Fruit fly (Drosophila melanogaster) whole organism, embryonic: ENCODE data around the gene CG11790.

Experiments used
- Ada2b ChIP-seq: fragments of 200-800 bp; sonication (Bioruptor generic); IDR thresholded peaks from 2 replicates; pipeline ENCODE4 v1.3.6; 2022; ENCODE audit warnings: missing biosample characterization, missing genetic modification characterization
- B-H1 ChIP-seq: fragments of 200-800 bp; sonication (Bioruptor generic); IDR thresholded peaks from 3 replicates; pipeline ENCODE4 v1.3.6; 2022; ENCODE audit warnings: missing biosample characterization, missing genetic modification characterization
- Bdp1 ChIP-seq: fragments of 200-800 bp; sonication (Bioruptor generic); optimal IDR thresholded peaks from 3 replicates; lab custom pipeline; 2016; ENCODE audit warnings: missing biosample characterization, missing genetic modification characterization
- CG10147 ChIP-seq: fragments of 200-800 bp; sonication (Bioruptor generic); optimal IDR thresholded peaks from 2 replicates; lab custom pipeline; 2019; ENCODE audit warnings: missing biosample characterization, mild to moderate bottlenecking, missing genetic modification characterization, moderate library complexity
- CG10543 ChIP-seq: fragments of 200-800 bp; sonication (Bioruptor generic); optimal IDR thresholded peaks from 3 replicates; lab custom pipeline; 2017; ENCODE audit warnings: missing biosample characterization, mild to moderate bottlenecking, missing genetic modification characterization, moderate library complexity
- CG10654 ChIP-seq: fragments of 200-800 bp; sonication (Bioruptor generic); optimal IDR thresholded peaks from 2 replicates; lab custom pipeline; 2016; ENCODE audit warnings: missing biosample characterization, missing genetic modification characterization
- CG10979 ChIP-seq: fragments of 200-800 bp; sonication (Bioruptor generic); optimal IDR thresholded peaks from 2 replicates; lab custom pipeline; 2018; ENCODE audit warnings: missing biosample characterization, mild to moderate bottlenecking, missing genetic modification characterization, moderate library complexity
- CG12155 ChIP-seq: fragments of 200-800 bp; sonication (Bioruptor generic); optimal IDR thresholded peaks from 3 replicates; lab custom pipeline; 2016; ENCODE audit warnings: missing biosample characterization, missing genetic modification characterization
- CG1233 ChIP-seq: fragments of 200-800 bp; sonication (Bioruptor generic); optimal IDR thresholded peaks from 4 replicates; lab custom pipeline; 2018; ENCODE audit warnings: missing biosample characterization, mild to moderate bottlenecking, missing genetic modification characterization
- CG17359 ChIP-seq: fragments of 200-800 bp; sonication (Bioruptor generic); optimal IDR thresholded peaks from 3 replicates; lab custom pipeline; 2018; ENCODE audit warnings: missing biosample characterization, mild to moderate bottlenecking, missing genetic modification characterization, moderate library complexity
- CG2120 ChIP-seq: fragments of 200-800 bp; sonication (Bioruptor generic); optimal IDR thresholded peaks from 3 replicates; lab custom pipeline; 2016; ENCODE audit warnings: missing biosample characterization, missing genetic modification characterization
- CG3281 ChIP-seq: fragments of 200-800 bp; sonication (Bioruptor generic); optimal IDR thresholded peaks from 3 replicates; lab custom pipeline; 2017; ENCODE audit warnings: missing biosample characterization, mild to moderate bottlenecking, missing genetic modification characterization
- CG6254 ChIP-seq: fragments of 200-800 bp; sonication (Bioruptor generic); optimal IDR thresholded peaks from 3 replicates; lab custom pipeline; 2017; ENCODE audit warnings: mild to moderate bottlenecking, missing biosample characterization, missing genetic modification reagents, missing genetic modification characterization
- CG6765 ChIP-seq: fragments of 200-800 bp; sonication (Bioruptor generic); optimal IDR thresholded peaks from 3 replicates; lab custom pipeline; 2017; ENCODE audit warnings: missing biosample characterization, mild to moderate bottlenecking, missing genetic modification characterization
- CG6854 ChIP-seq: fragments of 200-800 bp; sonication (Bioruptor generic); optimal IDR thresholded peaks from 3 replicates; lab custom pipeline; 2017; ENCODE audit warnings: missing biosample characterization, mild to moderate bottlenecking, missing genetic modification characterization
- CG7987 ChIP-seq: fragments of 200-800 bp; sonication (Bioruptor generic); optimal IDR thresholded peaks from 2 replicates; lab custom pipeline; 2018; ENCODE audit warnings: missing biosample characterization, mild to moderate bottlenecking, missing genetic modification characterization, moderate library complexity
- CG8765 ChIP-seq: fragments of 200-800 bp; sonication (Bioruptor generic); IDR thresholded peaks from 2 replicates; pipeline ENCODE4 v1.3.6; 2022; ENCODE audit warnings: missing biosample characterization, missing genetic modification characterization
- CHES-1-like ChIP-seq: fragments of 200-800 bp; sonication (Bioruptor generic); optimal IDR thresholded peaks from 2 replicates; lab custom pipeline; 2016; ENCODE audit warnings: missing biosample characterization, missing genetic modification characterization
- CrebB ChIP-seq: fragments of 200-800 bp; sonication (Bioruptor generic); optimal IDR thresholded peaks from 3 replicates; lab custom pipeline; 2018; ENCODE audit warnings: missing biosample characterization, mild to moderate bottlenecking, missing genetic modification characterization
- Dad ChIP-seq: fragments of 200-800 bp; sonication (Bioruptor generic); optimal IDR thresholded peaks from 3 replicates; lab custom pipeline; 2016; ENCODE audit warnings: missing biosample characterization, missing genetic modification characterization
- HLH4C ChIP-seq: fragments of 200-800 bp; sonication (Bioruptor generic); IDR thresholded peaks from 3 replicates; pipeline ENCODE4 v1.3.6; 2022; ENCODE audit warnings: missing biosample characterization, missing genetic modification characterization; ENCODE audit not compliant: partially characterized antibody
- HLHmδ ChIP-seq: fragments of 200-800 bp; sonication (Bioruptor generic); optimal IDR thresholded peaks from 2 replicates; lab custom pipeline; 2018; ENCODE audit warnings: missing biosample characterization, mild to moderate bottlenecking, missing genetic modification characterization, moderate library complexity
- Hmx ChIP-seq: fragments of 200-800 bp; sonication (Bioruptor generic); optimal IDR thresholded peaks from 2 replicates; lab custom pipeline; 2016; ENCODE audit warnings: missing biosample characterization, missing genetic modification characterization
- MTF-1 ChIP-seq: fragments of 200-800 bp; sonication (Bioruptor generic); optimal IDR thresholded peaks from 2 replicates; lab custom pipeline; 2018; ENCODE audit warnings: missing biosample characterization, mild to moderate bottlenecking, missing genetic modification characterization, borderline replicate concordance
- Mad ChIP-seq: fragments of 200-800 bp; sonication (Bioruptor generic); optimal IDR thresholded peaks from 2 replicates; lab custom pipeline; 2016; ENCODE audit warnings: missing biosample characterization, missing genetic modification characterization
- Sox100B ChIP-seq: fragments of 200-800 bp; sonication (Bioruptor generic); optimal IDR thresholded peaks from 3 replicates; lab custom pipeline; 2018; ENCODE audit warnings: missing biosample characterization, mild to moderate bottlenecking, missing genetic modification characterization
- Stat92E ChIP-seq, 3 experiments: fragments of >200 bp in 2 of 3; fragments of 200-800 bp in 1 of 3; sonication (Bioruptor generic) in 1 of 3; optimal IDR thresholded peaks; 2 replicates each; lab custom pipeline; 2017 to 2019; ENCODE audit warnings: missing biosample characterization in 3 of 3, missing genetic modification characterization in 3 of 3, mild to moderate bottlenecking in 1 of 3, moderate library complexity in 1 of 3
- Taf1 ChIP-seq: fragments of 200-800 bp; sonication (Bioruptor generic); IDR thresholded peaks from 2 replicates; pipeline ENCODE4 v1.3.6; 2022; ENCODE audit warnings: missing biosample characterization, missing genetic modification characterization
- Trl ChIP-seq, 3 experiments: fragments of >200 bp in 2 of 3; fragments of 200-800 bp in 1 of 3; sonication (Bioruptor generic) in 1 of 3; optimal IDR thresholded peaks; 2 replicates in 1 of 3; 3 replicates in 2 of 3; lab custom pipeline; 2016 to 2017; ENCODE audit warnings: missing biosample characterization in 1 of 3, missing genetic modification characterization in 1 of 3
- bsh ChIP-seq, 2 experiments: fragments of 200-800 bp; sonication (Bioruptor generic); optimal IDR thresholded peaks; 2 replicates each; lab custom pipeline; 2017 to 2018; ENCODE audit warnings: mild to moderate bottlenecking in 2 of 2, missing biosample characterization in 2 of 2, missing genetic modification characterization in 2 of 2, moderate library complexity in 1 of 2
- cg ChIP-seq: fragments of 200-800 bp; sonication (Bioruptor generic); optimal IDR thresholded peaks from 3 replicates; lab custom pipeline; 2019; ENCODE audit warnings: missing biosample characterization, mild to moderate bottlenecking, missing genetic modification characterization, moderate library complexity
- crc ChIP-seq: fragments of 200-800 bp; sonication (Bioruptor generic); optimal IDR thresholded peaks from 2 replicates; lab custom pipeline; 2016; ENCODE audit warnings: missing biosample characterization, missing genetic modification characterization
- fd3F ChIP-seq: fragments of 200-800 bp; sonication (Bioruptor generic); optimal IDR thresholded peaks from 2 replicates; lab custom pipeline; 2018; ENCODE audit warnings: missing biosample characterization, mild to moderate bottlenecking, missing genetic modification characterization, moderate library complexity
- ftz-f1 ChIP-seq: fragments of 200-800 bp; sonication (Bioruptor generic); optimal IDR thresholded peaks from 2 replicates; lab custom pipeline; 2016; ENCODE audit warnings: missing biosample characterization, missing genetic modification characterization
- gcm ChIP-seq: fragments of 200-800 bp; sonication (Bioruptor generic); optimal IDR thresholded peaks from 2 replicates; lab custom pipeline; 2019; ENCODE audit warnings: missing biosample characterization, mild to moderate bottlenecking, missing genetic modification characterization, moderate library complexity
- gro ChIP-seq: fragments of 200-800 bp; sonication (Bioruptor generic); optimal IDR thresholded peaks from 2 replicates; lab custom pipeline; 2016; ENCODE audit warnings: missing biosample characterization, missing genetic modification characterization
- hb ChIP-seq: fragments of 200-800 bp; sonication (Bioruptor generic); IDR thresholded peaks from 3 replicates; pipeline ENCODE4 v1.3.6; 2022; ENCODE audit warnings: missing biosample characterization, missing genetic modification characterization; ENCODE audit not compliant: partially characterized antibody
- kah ChIP-seq: fragments of 200-800 bp; sonication (Bioruptor generic); optimal IDR thresholded peaks from 2 replicates; lab custom pipeline; 2018; ENCODE audit warnings: missing biosample characterization, mild to moderate bottlenecking, missing genetic modification characterization
- knrl ChIP-seq: fragments of 200-800 bp; sonication (Bioruptor generic); IDR thresholded peaks from 3 replicates; pipeline ENCODE4 v1.3.6; 2022; ENCODE audit warnings: missing biosample characterization, missing genetic modification characterization; ENCODE audit not compliant: partially characterized antibody
- luna ChIP-seq: fragments of 200-800 bp; sonication (Bioruptor generic); optimal IDR thresholded peaks from 2 replicates; lab custom pipeline; 2016; ENCODE audit warnings: missing biosample characterization, missing genetic modification characterization
- nmo ChIP-seq: fragments of 200-800 bp; sonication (Bioruptor generic); optimal IDR thresholded peaks from 2 replicates; lab custom pipeline; 2018; ENCODE audit warnings: missing biosample characterization, mild to moderate bottlenecking, missing genetic modification characterization, moderate library complexity
- odd ChIP-seq: fragments of 200-800 bp; sonication (Bioruptor generic); optimal IDR thresholded peaks from 2 replicates; lab custom pipeline; 2017; ENCODE audit warnings: missing biosample characterization, mild to moderate bottlenecking, missing genetic modification characterization
- p53 ChIP-seq: fragments of 200-800 bp; sonication (Bioruptor generic); optimal IDR thresholded peaks from 2 replicates; lab custom pipeline; 2016; ENCODE audit warnings: missing biosample characterization, missing genetic modification characterization
- run ChIP-seq: fragments of 200-800 bp; sonication (Bioruptor generic); optimal IDR thresholded peaks from 3 replicates; lab custom pipeline; 2018; ENCODE audit warnings: missing biosample characterization, mild to moderate bottlenecking, missing genetic modification characterization
- sens-2 ChIP-seq: fragments of 200-800 bp; sonication (Bioruptor generic); IDR thresholded peaks from 2 replicates; pipeline ENCODE4 v1.3.6; 2022; ENCODE audit warnings: missing biosample characterization, missing genetic modification characterization
- stwl ChIP-seq: fragments of 200-800 bp; sonication (Bioruptor generic); optimal IDR thresholded peaks from 3 replicates; lab custom pipeline; 2018; ENCODE audit warnings: missing biosample characterization, mild to moderate bottlenecking, missing genetic modification characterization, moderate library complexity
- zf30C ChIP-seq: fragments of 200-800 bp; sonication (Bioruptor generic); optimal IDR thresholded peaks from 3 replicates; lab custom pipeline; 2018; ENCODE audit warnings: missing biosample characterization, mild to moderate bottlenecking, missing genetic modification characterization
- zfh1 ChIP-seq: fragments of 200-800 bp; sonication (Bioruptor generic); IDR thresholded peaks from 3 replicates; pipeline ENCODE4 v1.3.6; 2022; ENCODE audit warnings: missing biosample characterization, missing genetic modification characterization

Gene CG11790

DNA sequence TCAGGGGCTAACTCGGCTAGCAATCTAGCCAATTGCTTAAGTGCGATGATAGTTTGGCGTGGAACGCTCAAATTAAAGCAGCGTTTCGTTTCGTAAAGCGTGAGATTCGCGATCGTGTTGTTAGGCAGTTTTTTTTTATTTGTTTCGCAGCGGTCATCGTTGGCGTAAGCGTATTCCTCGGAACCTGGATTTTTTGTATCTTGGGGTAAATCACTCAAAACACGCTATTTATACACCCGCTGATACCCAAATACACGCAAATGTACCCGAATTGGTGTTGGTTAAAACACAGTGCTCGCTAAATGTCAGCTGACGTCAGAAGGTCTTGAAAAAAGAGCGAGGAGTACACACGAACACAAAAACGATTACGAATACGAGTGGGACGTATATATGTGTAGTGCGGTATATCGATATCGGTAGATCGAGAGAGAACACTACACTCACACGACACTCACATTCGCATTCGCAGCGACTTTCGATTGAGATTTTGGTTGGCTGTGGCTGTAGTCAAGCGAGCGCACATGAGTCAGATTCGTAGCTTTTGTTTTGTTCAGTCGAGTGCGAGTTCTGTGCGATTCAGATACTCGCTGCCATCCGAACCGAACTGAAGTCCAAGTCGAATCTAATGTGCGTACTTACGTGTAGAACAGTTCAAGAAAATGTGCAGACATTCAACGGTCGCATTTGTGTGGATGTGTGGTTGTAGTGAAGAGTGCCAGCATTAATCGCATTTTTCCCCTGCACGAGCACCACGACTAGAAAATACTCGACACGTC lies 2.4 kb downstream of the CG11790 start (continued):
- TF ChIP-seq gcm (GFP tag; lab: Kevin White, UChicago) (peak; percentile 42), CG10543 (peak; percentile 91), B-H1 (GFP tag; lab: Robert Waterston, UW) (no peak), Trl (optimal IDR thresholded peaks at IDR 0.05; lab: Kevin White, UChicago) (peak; percentile 49 to 84), Trl (GFP tag; optimal IDR thresholded peaks at IDR 0.05; lab: Kevin White, UChicago) (peak; percentile 9), CrebB (tag; lab: Kevin White, UChicago) (peak; percentile 39), CHES-1-like (GFP tag; lab: Kevin White, UChicago) (peak; percentile 10), gro (peak; percentile 4), HLHmδ (GFP tag; lab: Kevin White, UChicago) (peak; percentile 73), HLH4C (GFP tag; lab: Robert Waterston, UW) (no peak), CG7987 (GFP tag; lab: Kevin White, UChicago) (peak; percentile 52), CG10654 (GFP tag; lab: Kevin White, UChicago) (no peak), hb (no peak), luna (GFP tag; lab: Kevin White, UChicago) (no peak), cg (GFP tag; lab: Kevin White, UChicago) (peak; percentile 99), run (tag; lab: Kevin White, UChicago) (peak; percentile 21), fd3F (GFP tag; lab: Kevin White, UChicago) (no peak), kah (GFP tag; lab: Kevin White, UChicago) (peak; percentile 17), p53 (GFP tag; lab: Kevin White, UChicago) (peak; percentile 42), CG6765 (GFP tag; lab: Kevin White, UChicago) (peak; percentile 54), ftz-f1 (GFP tag; lab: Kevin White, UChicago) (peak; percentile 46), crc (peak; percentile 10), sens-2 (GFP tag; lab: Robert Waterston, UW) (no peak), knrl (no peak), CG10979 (tag; lab: Kevin White, UChicago) (no peak), Mad (GFP tag; lab: Kevin White, UChicago) (no peak), MTF-1 (GFP tag; lab: Kevin White, UChicago) (peak; percentile 24), CG1233 (GFP tag; lab: Kevin White, UChicago) (no peak), Taf1 (GFP tag; lab: Robert Waterston, UW) (no peak), Ada2b (no peak), CG8765 (GFP tag; lab: Robert Waterston, UW) (no peak), Bdp1 (GFP tag; lab: Kevin White, UChicago) (no peak), CG6254 (no peak), CG2120 (GFP tag; lab: Kevin White, UChicago) (no peak), odd (peak; percentile 48), zfh1 (no peak), Stat92E (GFP tag; optimal IDR thresholded peaks at IDR 0.05; lab: Kevin White, UChicago) (peak in 1 of 3 experiments; percentile 62), zf30C (GFP tag; lab: Kevin White, UChicago) (peak; percentile 11), nmo (GFP tag; lab: Kevin White, UChicago) (no peak), Sox100B (GFP tag; lab: Kevin White, UChicago) (no peak), stwl (peak; percentile 73), CG3281 (peak; percentile 44), CG10147 (GFP tag; lab: Kevin White, UChicago) (peak; percentile 8), CG12155 (peak; percentile 85), bsh (GFP tag; optimal IDR thresholded peaks at IDR 0.05; lab: Kevin White, UChicago) (peak in 1 of 2 experiments; percentile 37), CG17359 (tag; lab: Kevin White, UChicago) (peak; percentile 13), CG6854 (GFP tag; lab: Kevin White, UChicago) (peak; percentile 10), Dad (GFP tag; lab: Kevin White, UChicago) (no peak), Hmx (GFP tag; lab: Kevin White, UChicago) (no peak)
